Worm (Caenorhabditis elegans) whole organism, L3 larva: Measurements from ENCODE around the gene gfat-2.

Experiments
- R02D3.7 ChIP-seq: fragments of 150-350 bp; optimal IDR thresholded peaks from 2 replicates; lab custom pipeline; 2014; ENCODE audit warnings: missing biosample characterization, missing genetic modification characterization
- ZK546.5 ChIP-seq: sonication (generic microtip); optimal IDR thresholded peaks from 2 replicates; lab custom pipeline; 2017; ENCODE audit warnings: missing biosample characterization, missing genetic modification characterization
- aly-2 ChIP-seq: fragments of 150-350 bp; optimal IDR thresholded peaks from 2 replicates; lab custom pipeline; 2014; ENCODE audit warnings: missing biosample characterization, missing genetic modification characterization
- ceh-16 ChIP-seq: sonication (generic microtip); optimal IDR thresholded peaks from 2 replicates; lab custom pipeline; 2017; ENCODE audit warnings: missing biosample characterization, missing genetic modification characterization
- ceh-28 ChIP-seq: fragments of 150-350 bp; optimal IDR thresholded peaks from 2 replicates; lab custom pipeline; 2014; ENCODE audit warnings: missing biosample characterization, missing genetic modification reagents, missing genetic modification characterization
- ceh-9 ChIP-seq: sonication (generic microtip); optimal IDR thresholded peaks from 2 replicates; lab custom pipeline; 2018; ENCODE audit warnings: missing biosample characterization, missing genetic modification characterization
- daf-12 ChIP-seq: fragments of 150-350 bp; optimal IDR thresholded peaks from 2 replicates; lab custom pipeline; 2014; ENCODE audit warnings: missing biosample characterization, missing genetic modification reagents, missing genetic modification characterization
- egl-27 ChIP-seq: sonication (generic microtip); optimal IDR thresholded peaks from 4 replicates; lab custom pipeline; 2017; ENCODE audit warnings: missing biosample characterization, missing genetic modification reagents, missing genetic modification characterization
- elt-1 ChIP-seq: fragments of 150-350 bp; optimal IDR thresholded peaks from 2 replicates; lab custom pipeline; 2014; ENCODE audit warnings: missing biosample characterization, missing genetic modification characterization
- elt-2 ChIP-seq: sonication (generic microtip); optimal IDR thresholded peaks from 2 replicates; lab custom pipeline; 2016; ENCODE audit warnings: missing genetic modification reagents, mild to moderate bottlenecking, missing genetic modification characterization, missing compliant biosample characterization
- elt-3 ChIP-seq, 3 experiments: fragments of 150-350 bp in 1 of 3; sonication (generic microtip) in 2 of 3; optimal IDR thresholded peaks; 2 replicates in 2 of 3; 4 replicates in 1 of 3; lab custom pipeline; 2014 to 2017; ENCODE audit warnings: missing biosample characterization in 3 of 3, missing genetic modification characterization in 3 of 3
- eor-1 ChIP-seq, 2 experiments: fragments of 150-350 bp; optimal IDR thresholded peaks; 2 replicates each; lab custom pipeline; 2014 to 2018; ENCODE audit warnings: missing biosample characterization in 2 of 2, missing genetic modification characterization in 2 of 2
- fkh-10 ChIP-seq: sonication (generic microtip); optimal IDR thresholded peaks from 2 replicates; lab custom pipeline; 2017; ENCODE audit warnings: missing biosample characterization, missing genetic modification reagents, missing genetic modification characterization
- hmg-11 ChIP-seq: sonication (generic microtip); optimal IDR thresholded peaks from 2 replicates; lab custom pipeline; 2016; ENCODE audit warnings: missing genetic modification characterization, missing compliant biosample characterization
- lin-15B ChIP-seq: fragments of 150-350 bp; optimal IDR thresholded peaks from 2 replicates; lab custom pipeline; 2014; ENCODE audit warnings: missing biosample characterization, missing genetic modification characterization
- lin-39 ChIP-seq: fragments of 150-350 bp; optimal IDR thresholded peaks from 2 replicates; lab custom pipeline; 2018; ENCODE audit warnings: missing biosample characterization, missing genetic modification reagents, missing genetic modification characterization
- lsy-12 ChIP-seq: sonication (generic microtip); optimal IDR thresholded peaks from 2 replicates; lab custom pipeline; 2016; ENCODE audit warnings: mild to moderate bottlenecking, missing genetic modification characterization, missing compliant biosample characterization
- mml-1 ChIP-seq: fragments of 150-350 bp; sonication (generic microtip); optimal IDR thresholded peaks from 3 replicates; lab custom pipeline; 2014; ENCODE audit warnings: missing biosample characterization, missing genetic modification characterization
- nfya-1 ChIP-seq: sonication (generic microtip); optimal IDR thresholded peaks from 2 replicates; lab custom pipeline; 2017; ENCODE audit warnings: missing genetic modification characterization, mild to moderate bottlenecking, missing compliant biosample characterization, antibody characterized with exemption, moderate library complexity; ENCODE audit not compliant: insufficient read depth
- nhr-11 ChIP-seq: fragments of 150-350 bp; optimal IDR thresholded peaks from 2 replicates; lab custom pipeline; 2014; ENCODE audit warnings: missing biosample characterization, missing genetic modification characterization
- nhr-23 ChIP-seq: fragments of 150-350 bp; optimal IDR thresholded peaks from 2 replicates; lab custom pipeline; 2014; ENCODE audit warnings: missing biosample characterization, missing genetic modification reagents, missing genetic modification characterization
- nhr-237 ChIP-seq: fragments of 150-350 bp; optimal IDR thresholded peaks from 2 replicates; lab custom pipeline; 2014; ENCODE audit warnings: missing biosample characterization, missing genetic modification characterization
- nhr-25 ChIP-seq: sonication (generic microtip); optimal IDR thresholded peaks from 2 replicates; lab custom pipeline; 2017; ENCODE audit warnings: missing biosample characterization, missing genetic modification characterization
- nhr-43 ChIP-seq: sonication (generic microtip); optimal IDR thresholded peaks from 2 replicates; lab custom pipeline; 2016; ENCODE audit warnings: mild to moderate bottlenecking, missing genetic modification characterization, missing compliant biosample characterization; ENCODE audit not compliant: poor library complexity, severe bottlenecking
- nhr-67 ChIP-seq: fragments of 150-350 bp; optimal IDR thresholded peaks from 2 replicates; lab custom pipeline; 2014; ENCODE audit warnings: missing biosample characterization, missing genetic modification characterization
- nhr-76 ChIP-seq: fragments of 150-350 bp; sonication (generic microtip); optimal IDR thresholded peaks from 5 replicates; lab custom pipeline; 2014; ENCODE audit warnings: missing biosample characterization, missing genetic modification characterization
- nhr-77 ChIP-seq: fragments of 150-350 bp; optimal IDR thresholded peaks from 2 replicates; lab custom pipeline; 2014; ENCODE audit warnings: missing biosample characterization, missing genetic modification characterization
- pha-4 ChIP-seq: fragments of 150-350 bp; optimal IDR thresholded peaks from 2 replicates; lab custom pipeline; 2014; ENCODE audit warnings: missing biosample characterization, missing genetic modification reagents, missing genetic modification characterization
- pqm-1 ChIP-seq: fragments of 150-350 bp; optimal IDR thresholded peaks from 2 replicates; lab custom pipeline; 2017; ENCODE audit warnings: missing biosample characterization, missing genetic modification characterization, inconsistent platforms
- snpc-4 ChIP-seq: fragments of 150-350 bp; optimal IDR thresholded peaks from 2 replicates; lab custom pipeline; 2014; ENCODE audit warnings: missing biosample characterization, missing genetic modification characterization
- unc-39 ChIP-seq: sonication (generic microtip); optimal IDR thresholded peaks from 4 replicates; lab custom pipeline; 2017; ENCODE audit warnings: missing biosample characterization, missing genetic modification characterization
- ztf-11 ChIP-seq: fragments of 150-350 bp; optimal IDR thresholded peaks from 2 replicates; lab custom pipeline; 2014; ENCODE audit warnings: missing biosample characterization, missing genetic modification characterization
- ztf-4 ChIP-seq: fragments of 150-350 bp; optimal IDR thresholded peaks from 2 replicates; lab custom pipeline; 2014; ENCODE audit warnings: missing biosample characterization, missing genetic modification characterization

The gfat-2 gene

ce11 chrIV:11410084-11410483 is at the start of gene gfat-2:
Gene gfat-2 (plus strand): TSS chrIV:11410228.
- TF ChIP-seq ZK546.5, result no peak
- TF ChIP-seq lin-39 (tag; lab: Kevin White, UChicago), result no peak
- TF ChIP-seq ceh-16 (tag; lab: Kevin White, UChicago), result no peak
- no peak for TF ChIP-seq R02D3.7 (tag; lab: Kevin White, UChicago)
- no peak for TF ChIP-seq hmg-11
- TF ChIP-seq elt-3 (tag; optimal IDR thresholded peaks at IDR 0.05; lab: Kevin White, UChicago), result no peak
- TF ChIP-seq eor-1 (tag; optimal IDR thresholded peaks at IDR 0.05; lab: Kevin White, UChicago), result no peak

DNA sequence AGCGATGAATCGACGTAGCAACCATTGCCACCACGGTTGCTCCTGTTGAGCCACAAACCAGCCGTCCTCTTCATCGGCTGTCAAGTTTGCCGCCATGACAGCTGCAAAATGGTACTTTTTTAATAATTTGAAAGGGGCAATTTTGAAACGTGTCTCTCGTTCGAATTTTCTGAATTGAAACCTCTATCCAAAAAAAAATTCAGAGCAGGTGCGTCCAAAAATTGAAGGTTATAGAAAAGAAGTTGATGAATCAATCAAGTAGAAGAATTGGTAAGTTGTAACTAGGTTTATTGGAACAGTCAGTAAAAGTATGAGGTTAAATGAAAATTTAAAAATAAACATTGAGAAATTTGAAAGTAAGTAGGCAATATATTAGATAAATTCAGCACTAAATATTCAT is 48.6 kb upstream of the gfat-2 start, which contains the start of gene T01G1.4:
T01G1.4 (minus strand) TSS at position 101 of the 400 bp plus-strand sequence.
- TF ChIP-seq fkh-10 (GFP tag; lab: Kevin White, UChicago) (no peak), ceh-28 (tag; lab: Kevin White, UChicago) (no peak), nfya-1 (tag; lab: Kevin White, UChicago) (no peak), elt-2 (tag; lab: Kevin White, UChicago) (no peak), eor-1 (tag; optimal IDR thresholded peaks at IDR 0.05; lab: Kevin White, UChicago) (no peak), ztf-4 (tag; lab: Kevin White, UChicago) (no peak), nhr-67 (tag; lab: Kevin White, UChicago) (no peak), nhr-43 (tag; lab: Kevin White, UChicago) (no peak), lin-15B (tag; lab: Kevin White, UChicago) (no peak), ceh-9 (tag; lab: Kevin White, UChicago) (no peak), nhr-77 (tag; lab: Kevin White, UChicago) (no peak), nhr-76 (tag; lab: Kevin White, UChicago) (no peak)

DNA sequence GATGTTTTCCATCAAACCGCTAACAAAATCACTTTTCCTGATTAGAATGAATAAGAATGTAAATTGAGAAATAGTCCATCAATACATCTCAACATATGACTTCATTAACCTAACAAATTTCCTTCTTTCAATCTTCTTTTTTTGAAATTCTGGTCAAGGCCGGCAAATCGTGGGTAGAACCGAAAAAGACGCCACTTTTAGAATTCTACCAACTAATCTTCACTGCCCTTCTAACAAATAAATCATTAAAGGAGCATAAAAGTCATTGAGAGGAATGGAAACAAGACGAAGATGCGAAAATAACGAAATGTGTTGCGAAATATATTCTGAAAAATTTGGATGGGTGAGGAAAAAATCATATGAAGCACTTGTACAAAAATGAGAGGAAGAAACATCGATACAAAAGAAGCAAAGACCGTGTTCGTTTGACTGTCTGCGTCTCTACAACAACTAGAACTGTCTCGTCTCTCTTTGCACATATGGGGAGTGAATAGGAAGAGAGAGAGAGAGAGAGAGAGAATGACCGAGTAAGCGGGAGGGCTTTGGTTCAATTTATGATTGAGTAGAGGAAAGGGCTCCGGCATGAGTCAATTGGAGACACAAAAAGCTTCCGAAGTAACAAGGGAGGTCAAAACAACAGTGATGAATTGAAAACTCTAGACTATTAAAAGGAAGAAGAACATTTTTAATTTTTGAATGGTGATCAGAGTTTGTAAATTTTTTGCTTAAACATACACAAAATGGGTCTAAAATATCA is 46.0 kb upstream of the gfat-2 start:
- TF ChIP-seq nhr-43 (tag; lab: Kevin White, UChicago), result no peak
- TF ChIP-seq elt-2 (tag; lab: Kevin White, UChicago), result peak; percentile 12
- TF ChIP-seq nhr-67 (tag; lab: Kevin White, UChicago), result no peak
- no peak for TF ChIP-seq ceh-16 (tag; lab: Kevin White, UChicago)
- peak; percentile 16 for TF ChIP-seq hmg-11
- TF ChIP-seq nhr-23, result no peak
- peak; percentile 84 for TF ChIP-seq nhr-76 (tag; lab: Kevin White, UChicago)
- peak; percentile 32 for TF ChIP-seq nfya-1 (tag; lab: Kevin White, UChicago)
- no peak for TF ChIP-seq lsy-12 (tag; lab: Kevin White, UChicago)
- TF ChIP-seq nhr-25, result peak; percentile 12
- TF ChIP-seq nhr-11 (tag; lab: Kevin White, UChicago), result no peak
- peak; percentile 60 for TF ChIP-seq pha-4 (tag; lab: Kevin White, UChicago)
- TF ChIP-seq ceh-28 (tag; lab: Kevin White, UChicago), result peak; percentile 17
- TF ChIP-seq pqm-1, result peak; percentile 1
- no peak for TF ChIP-seq elt-1 (tag; lab: Kevin White, UChicago)
- TF ChIP-seq nhr-237 (tag; lab: Kevin White, UChicago), result no peak
- TF ChIP-seq, all 47 proteins: peak for 8

- no peak for TF ChIP-seq nhr-43 (tag; lab: Kevin White, UChicago)
- TF ChIP-seq daf-12 (tag; lab: Kevin White, UChicago), result no peak
- TF ChIP-seq snpc-4 (tag; lab: Kevin White, UChicago), result no peak
- TF ChIP-seq eor-1 (tag; optimal IDR thresholded peaks at IDR 0.05; lab: Kevin White, UChicago), result no peak
- no peak for TF ChIP-seq mml-1 (tag; lab: Kevin White, UChicago)
- no peak for TF ChIP-seq ztf-11 (tag; lab: Kevin White, UChicago)
- TF ChIP-seq ZK546.5, result no peak
- TF ChIP-seq nhr-25, result peak; percentile 37
- TF ChIP-seq ztf-4 (tag; lab: Kevin White, UChicago), result no peak
- no peak for TF ChIP-seq egl-27 (tag; lab: Kevin White, UChicago)
- TF ChIP-seq elt-1 (tag; lab: Kevin White, UChicago), result no peak
- TF ChIP-seq unc-39 (tag; lab: Kevin White, UChicago), result no peak
- TF ChIP-seq lin-15B (tag; lab: Kevin White, UChicago), result peak; percentile 46
- peak; percentile 6 for TF ChIP-seq nhr-23
- TF ChIP-seq aly-2, result no peak
These were observed 38.4 kb upstream of the gfat-2 start, which contains the start of gene sec-31 for ce11 chrIV:11371645-11372044. Gene sec-31 (minus strand): TSS chrIV:11371792.
